Fruit fly (Drosophila melanogaster): ENCODE measurements around the gene CG10077.

- no peak for TF ChIP-seq D19A (tag; optimal IDR thresholded peaks at IDR 0.05)
- no peak for TF ChIP-seq jigr1 (GFP tag; IDR thresholded peaks at IDR 0.05)
- TF ChIP-seq odd (GFP tag; optimal IDR thresholded peaks at IDR 0.05) = no peak
- TF ChIP-seq slbo (GFP tag; IDR thresholded peaks at IDR 0.05) = no peak
- no peak for TF ChIP-seq CG10462 (GFP tag; optimal IDR thresholded peaks at IDR 0.05)
- no peak for TF ChIP-seq CG13894 (tag; optimal IDR thresholded peaks at IDR 0.05)
- TF ChIP-seq Dip2 (GFP tag; IDR thresholded peaks at IDR 0.05) = no peak
- TF ChIP-seq Sin3A (optimal IDR thresholded peaks at IDR 0.05) = no peak
- TF ChIP-seq CG17385 (GFP tag; optimal IDR thresholded peaks at IDR 0.05) = no peak
- TF ChIP-seq HmgZ (tag; optimal IDR thresholded peaks at IDR 0.05) = no peak
- TF ChIP-seq Oli (tag; optimal IDR thresholded peaks at IDR 0.05) = no peak
- TF ChIP-seq lola (GFP tag; optimal IDR thresholded peaks at IDR 0.05) = no peak
Measured at dm6 chr3L:6932626-6933025, 23.1 kb downstream of the CG10077 start, which contains the start of gene CG14820.

Data from whole organism, embryonic.